Fruit fly (Drosophila melanogaster): ENCODE results near the gene red.

Gene red

DNA sequence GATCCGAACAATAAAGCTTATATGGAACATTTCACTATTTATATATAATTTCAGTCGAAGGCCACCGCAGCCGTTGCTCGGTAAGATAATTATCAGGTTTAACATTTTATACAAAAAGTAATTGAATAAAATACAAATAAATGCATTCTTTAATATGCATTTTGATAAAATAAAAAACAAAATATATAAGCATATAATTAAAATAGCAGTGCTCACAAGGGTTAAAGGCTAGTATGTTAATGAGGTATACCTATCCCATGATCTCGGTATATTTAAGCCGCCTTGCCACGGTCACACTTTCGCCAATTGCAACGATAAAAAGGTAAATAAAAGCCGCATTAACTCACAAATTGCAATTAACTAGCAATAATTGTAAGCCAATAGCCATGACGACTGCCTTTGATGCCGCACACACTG lies 19.9 kb downstream of the red start, which contains the start of gene Polr2I:
Polr2I (plus strand) TSS at position 289 of the 417 bp plus-strand sequence.
- TF ChIP-seq CG12768 (GFP tag; optimal IDR thresholded peaks at IDR 0.05) (peak; percentile 51), ovo (GFP tag; optimal IDR thresholded peaks at IDR 0.05) (no peak), CG1620 (GFP tag; optimal IDR thresholded peaks at IDR 0.05) (peak; percentile 43), CG7045 (GFP tag; optimal IDR thresholded peaks at IDR 0.05) (peak; percentile 2), Hr96 (GFP tag; optimal IDR thresholded peaks at IDR 0.05) (no peak), CG33017 (tag; optimal IDR thresholded peaks at IDR 0.05) (no peak), Crg-1 (GFP tag; optimal IDR thresholded peaks at IDR 0.05) (no peak), CG14711 (tag; optimal IDR thresholded peaks at IDR 0.05) (peak; percentile 22), pad (GFP tag; optimal IDR thresholded peaks at IDR 0.05) (no peak), kay (GFP tag; ENCODE audit: borderline replicate concordance) (no peak), cic (GFP tag; optimal IDR thresholded peaks at IDR 0.05) (no peak), CG11617 (GFP tag; optimal IDR thresholded peaks at IDR 0.05) (peak; percentile 9), CG7101 (tag; optimal IDR thresholded peaks at IDR 0.05) (peak; percentile 33), toe (GFP tag; optimal IDR thresholded peaks at IDR 0.05) (no peak), tj (GFP tag; optimal IDR thresholded peaks at IDR 0.05) (no peak)

DNA sequence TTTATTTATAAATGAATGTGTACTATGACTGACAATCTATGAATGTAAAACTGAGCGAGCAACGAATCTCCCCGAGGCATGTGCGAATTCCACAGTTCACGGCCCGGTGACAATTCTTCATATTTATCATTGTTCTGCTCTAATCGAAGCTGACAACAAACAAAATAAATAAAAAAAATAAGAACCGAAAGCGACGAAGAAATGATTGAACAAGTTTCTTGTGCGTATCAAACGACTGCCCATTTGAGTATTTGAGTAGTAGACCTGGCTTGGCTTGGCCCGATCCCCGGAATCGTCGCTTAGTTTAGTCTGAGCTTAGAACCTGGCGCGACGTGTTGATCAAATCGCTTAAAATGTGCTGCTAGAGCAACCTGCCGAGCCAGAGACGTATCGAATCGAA lies 21.2 kb downstream of the red start, which contains the start of gene CG31321:
CG31321 (plus strand) TSS at position 301 of the 400 bp plus-strand sequence.
- TF ChIP-seq CG7101 (tag; optimal IDR thresholded peaks at IDR 0.05) (no peak), cic (GFP tag; optimal IDR thresholded peaks at IDR 0.05) (no peak), Hr96 (GFP tag; optimal IDR thresholded peaks at IDR 0.05) (no peak), CG11617 (GFP tag; optimal IDR thresholded peaks at IDR 0.05) (no peak), pad (GFP tag; optimal IDR thresholded peaks at IDR 0.05) (no peak), Crg-1 (GFP tag; optimal IDR thresholded peaks at IDR 0.05) (no peak), ovo (GFP tag; optimal IDR thresholded peaks at IDR 0.05) (no peak), Mnt (GFP tag; optimal IDR thresholded peaks at IDR 0.05) (no peak), CG1620 (GFP tag; optimal IDR thresholded peaks at IDR 0.05) (no peak), kay (GFP tag; ENCODE audit: borderline replicate concordance) (no peak)

DNA sequence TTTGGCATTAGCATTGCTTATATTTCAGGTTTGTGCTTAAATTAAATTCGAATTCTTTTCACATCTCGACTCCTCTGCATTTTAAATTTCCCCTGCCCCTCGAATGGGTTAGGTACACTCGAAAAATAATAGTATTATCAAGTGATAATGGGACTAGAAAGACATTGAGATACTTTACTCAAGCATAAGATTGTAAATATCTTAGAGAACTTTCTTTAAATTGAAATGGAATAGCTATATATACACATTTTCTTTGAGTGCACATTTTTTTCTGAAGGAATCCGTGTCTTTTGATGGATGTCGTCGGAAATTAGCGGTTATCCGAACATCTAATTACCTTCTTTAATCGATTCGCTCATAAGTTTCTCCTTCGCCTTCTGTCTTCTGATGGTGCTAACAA lies 22.2 kb downstream of the red start:
- TF ChIP-seq CG12768 (GFP tag; optimal IDR thresholded peaks at IDR 0.05): no peak
- TF ChIP-seq kay (GFP tag; ENCODE audit: borderline replicate concordance): no peak
- TF ChIP-seq CG7045 (GFP tag; optimal IDR thresholded peaks at IDR 0.05): no peak

DNA sequence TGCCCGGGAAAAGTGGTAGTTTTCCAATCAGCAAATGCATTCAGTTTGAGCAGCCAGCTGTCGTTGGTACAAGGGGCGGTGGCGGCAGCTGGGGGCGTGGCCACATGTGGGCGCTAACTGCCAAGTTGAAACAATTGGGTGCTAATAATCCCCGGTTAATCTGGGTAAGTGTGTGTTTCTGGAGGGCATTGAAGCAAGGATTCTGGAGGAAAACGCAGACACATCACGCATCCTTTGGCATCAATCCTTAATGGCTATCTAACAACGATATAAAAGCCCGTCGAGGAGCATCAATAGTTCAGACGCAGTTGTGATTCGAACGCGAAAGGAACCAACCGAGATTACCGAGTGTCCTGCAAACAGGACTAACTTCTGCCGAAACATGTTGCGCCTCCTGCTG lies 25.7 kb downstream of the red start, which contains the start of gene Crz:
Crz (plus strand) TSS at position 301 of the 400 bp plus-strand sequence.
- TF ChIP-seq CG1620 (GFP tag; optimal IDR thresholded peaks at IDR 0.05) (no peak), CG14711 (tag; optimal IDR thresholded peaks at IDR 0.05) (no peak), cnc (optimal IDR thresholded peaks at IDR 0.05) (no peak), ovo (GFP tag; optimal IDR thresholded peaks at IDR 0.05) (no peak)

DNA sequence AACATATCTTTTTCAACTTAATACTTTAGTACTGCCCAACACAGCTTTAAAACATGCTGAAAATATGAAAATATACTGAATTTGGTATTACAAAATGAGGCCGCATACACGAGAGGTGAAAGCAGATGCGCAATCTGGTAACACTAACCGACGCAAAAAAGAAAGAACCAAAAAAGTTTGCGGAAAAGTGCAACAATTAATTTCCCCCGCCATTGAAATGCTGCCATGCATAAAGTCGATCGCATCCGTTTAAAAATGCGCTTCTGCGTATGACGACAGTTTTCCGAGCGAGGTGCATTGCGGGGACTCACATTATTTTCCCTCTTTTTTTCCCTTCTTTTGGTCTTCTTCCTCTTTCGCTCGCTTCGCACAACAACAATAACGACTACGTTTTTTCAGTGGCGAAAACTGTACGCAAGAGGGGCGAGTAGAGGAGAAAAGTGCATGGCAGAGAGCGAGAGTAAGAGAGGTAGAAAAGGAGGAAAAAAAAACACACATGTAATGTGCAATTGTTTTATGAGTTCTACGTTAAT lies 27.1 kb downstream of the red start, which contains the start of gene Set8:
Set8 (plus strand) TSS at position 127 of the 533 bp plus-strand sequence.
- TF ChIP-seq bab1 (GFP tag; optimal IDR thresholded peaks at IDR 0.05) (peak; percentile 56), CG12768 (GFP tag; optimal IDR thresholded peaks at IDR 0.05) (peak; percentile 70), CG33017 (tag; optimal IDR thresholded peaks at IDR 0.05) (peak; percentile 56), pad (GFP tag; optimal IDR thresholded peaks at IDR 0.05) (peak; percentile 67), CG11617 (GFP tag; optimal IDR thresholded peaks at IDR 0.05) (peak; percentile 56), Clk (GFP tag; optimal IDR thresholded peaks at IDR 0.05) (no peak), Hr96 (GFP tag; optimal IDR thresholded peaks at IDR 0.05) (no peak), Crg-1 (GFP tag; optimal IDR thresholded peaks at IDR 0.05) (peak; percentile 36), cnc (optimal IDR thresholded peaks at IDR 0.05) (no peak), ovo (GFP tag; optimal IDR thresholded peaks at IDR 0.05) (no peak), CG5204 (GFP tag; optimal IDR thresholded peaks at IDR 0.05) (no peak), CG1620 (GFP tag; optimal IDR thresholded peaks at IDR 0.05) (no peak), CG14711 (tag; optimal IDR thresholded peaks at IDR 0.05) (peak; percentile 33), toe (GFP tag; optimal IDR thresholded peaks at IDR 0.05) (no peak), CG7101 (tag; optimal IDR thresholded peaks at IDR 0.05) (no peak), CG7045 (GFP tag; optimal IDR thresholded peaks at IDR 0.05) (no peak), tj (GFP tag; optimal IDR thresholded peaks at IDR 0.05) (peak; percentile 34), cic (GFP tag; optimal IDR thresholded peaks at IDR 0.05) (peak; percentile 74), kay (GFP tag; ENCODE audit: borderline replicate concordance) (no peak), Mnt (GFP tag; optimal IDR thresholded peaks at IDR 0.05) (peak; percentile 86)

DNA sequence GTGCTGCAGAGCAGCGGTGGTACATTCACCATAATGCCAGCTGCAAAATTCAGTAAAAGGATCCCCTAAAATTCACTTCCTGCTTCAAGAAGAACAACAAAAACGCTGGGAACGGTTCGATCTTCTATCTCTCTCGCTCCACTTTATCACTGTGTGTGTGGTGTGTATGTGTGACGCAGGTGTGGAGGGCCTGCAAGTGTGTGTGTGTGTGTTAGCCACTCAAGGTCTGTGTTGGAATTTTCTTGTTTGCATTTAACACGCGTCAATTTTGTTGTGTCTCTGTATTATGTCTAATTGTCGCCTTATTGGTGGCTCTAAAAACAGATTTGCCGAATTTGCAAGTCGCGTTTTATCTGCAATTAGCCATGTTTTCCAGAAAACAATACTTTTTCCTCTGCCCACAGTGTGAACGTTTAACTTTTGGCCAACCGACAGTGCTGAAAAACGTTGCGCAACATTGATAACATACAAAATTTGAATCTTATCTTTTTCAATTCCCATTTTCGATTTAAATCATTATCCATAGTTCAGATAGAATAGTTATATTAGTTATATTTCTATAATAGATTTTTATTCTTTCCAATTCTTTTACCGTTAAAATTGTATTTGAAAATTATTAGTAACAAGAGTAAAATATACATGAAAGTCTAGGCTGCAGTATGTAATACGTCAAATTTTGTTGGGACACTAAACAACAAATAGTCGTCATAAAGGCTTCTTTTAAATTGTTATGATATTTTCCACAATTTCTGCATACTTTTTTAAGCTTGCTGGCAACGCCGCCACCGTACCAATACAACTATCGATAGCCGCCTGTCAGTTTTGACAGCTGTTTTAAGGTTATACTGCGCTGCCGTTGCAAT lies 37.6 kb downstream of the red start, which contains the start of the genes Afti and ATPsynE:
Afti (minus strand) TSS at position 440 of the 863 bp plus-strand sequence.
ATPsynE (plus strand) TSS at position 698 of the 863 bp plus-strand sequence.
- TF ChIP-seq CG7045 (GFP tag; optimal IDR thresholded peaks at IDR 0.05) (peak; percentile 77), Clk (GFP tag; optimal IDR thresholded peaks at IDR 0.05) (peak; percentile 79), pad (GFP tag; optimal IDR thresholded peaks at IDR 0.05) (peak; percentile 44), toe (GFP tag; optimal IDR thresholded peaks at IDR 0.05) (no peak), cnc (optimal IDR thresholded peaks at IDR 0.05) (no peak), CG33017 (tag; optimal IDR thresholded peaks at IDR 0.05) (peak; percentile 56), ovo (GFP tag; optimal IDR thresholded peaks at IDR 0.05) (peak; percentile 84), CG5204 (GFP tag; optimal IDR thresholded peaks at IDR 0.05) (no peak), CG1620 (GFP tag; optimal IDR thresholded peaks at IDR 0.05) (peak; percentile 77), CG11617 (GFP tag; optimal IDR thresholded peaks at IDR 0.05) (peak; percentile 75), cic (GFP tag; optimal IDR thresholded peaks at IDR 0.05) (no peak), bab1 (GFP tag; optimal IDR thresholded peaks at IDR 0.05) (no peak), Hr96 (GFP tag; optimal IDR thresholded peaks at IDR 0.05) (no peak), Mnt (GFP tag; optimal IDR thresholded peaks at IDR 0.05) (peak; percentile 44), CG12768 (GFP tag; optimal IDR thresholded peaks at IDR 0.05) (peak; percentile 77), kay (GFP tag; ENCODE audit: borderline replicate concordance) (no peak), CG14711 (tag; optimal IDR thresholded peaks at IDR 0.05) (peak; percentile 30), CG7101 (tag; optimal IDR thresholded peaks at IDR 0.05) (peak; percentile 66), tj (GFP tag; optimal IDR thresholded peaks at IDR 0.05) (peak; percentile 62), Crg-1 (GFP tag; optimal IDR thresholded peaks at IDR 0.05) (peak; percentile 41)
